Fruit fly (Drosophila melanogaster): ENCODE measurements around the gene CG1136.

dm6 chr3L:4096546-4096945 is 50.1 kb downstream of the CG1136 start:
- no peak for TF ChIP-seq Myc (optimal IDR thresholded peaks at IDR 0.05)
- no peak for TF ChIP-seq N (GFP tag; optimal IDR thresholded peaks at IDR 0.05)
- no peak for TF ChIP-seq Hnf4 (GFP tag; optimal IDR thresholded peaks at IDR 0.05)
- no peak for TF ChIP-seq rgr (GFP tag; optimal IDR thresholded peaks at IDR 0.05)
- no peak for TF ChIP-seq CG32264 (GFP tag; optimal IDR thresholded peaks at IDR 0.05)
- no peak for TF ChIP-seq h (GFP tag; optimal IDR thresholded peaks at IDR 0.05)
- TF ChIP-seq fru (GFP tag; optimal IDR thresholded peaks at IDR 0.05), result no peak
- TF ChIP-seq CrebA (GFP tag; optimal IDR thresholded peaks at IDR 0.05; ENCODE audit: borderline replicate concordance), result no peak
- TF ChIP-seq psq (GFP tag; optimal IDR thresholded peaks at IDR 0.05), result no peak
- TF ChIP-seq dsf (GFP tag; optimal IDR thresholded peaks at IDR 0.05; ENCODE audit: borderline replicate concordance), result no peak
- no peak for TF ChIP-seq Jra (GFP tag; optimal IDR thresholded peaks at IDR 0.05)
- no peak for TF ChIP-seq CG9705 (GFP tag; optimal IDR thresholded peaks at IDR 0.05)
- no peak for TF ChIP-seq Sp1 (GFP tag; optimal IDR thresholded peaks at IDR 0.05)

Data from whole organism, wandering third instar larva.